Worm (Caenorhabditis elegans): ENCODE results near the gene W09H1.1.
A peak's percentile ranks its signal among the peaks of the same experiment; 100 is the strongest.

The W09H1.1 gene

DNA sequence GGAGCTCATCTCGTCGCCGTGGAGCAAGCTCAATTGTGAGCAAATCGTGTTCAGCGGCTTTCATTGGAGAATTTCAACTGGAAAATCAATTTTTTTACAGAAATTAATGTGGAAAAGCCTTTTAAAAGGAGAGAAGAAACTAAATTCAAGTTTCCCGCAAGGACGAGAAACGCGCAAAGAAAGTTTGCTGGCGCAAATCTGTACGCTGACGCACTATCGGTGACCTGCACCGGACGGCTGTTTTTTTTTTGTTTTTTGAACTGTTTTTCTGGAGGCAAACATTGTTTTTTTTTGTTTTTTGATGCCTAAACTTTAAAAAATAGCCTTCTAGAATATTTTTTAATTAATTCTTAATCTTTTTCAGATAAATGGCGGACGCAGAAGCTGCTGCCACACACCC is 24.4 kb downstream of the W09H1.1 start, which contains the start of the genes hpr-17 and F32A11.1 (continued):
- TF ChIP-seq xbp-1 (tag; optimal IDR thresholded peaks at IDR 0.05) (peak; percentile 84), hpl-2 (GFP tag; optimal IDR thresholded peaks at IDR 0.05) (no peak), nhr-28 (tag; optimal IDR thresholded peaks at IDR 0.05) (no peak), nhr-237 (tag; optimal IDR thresholded peaks at IDR 0.05) (no peak), lin-13 (GFP tag; optimal IDR thresholded peaks at IDR 0.05) (peak; percentile 85), dpl-1 (GFP tag; optimal IDR thresholded peaks at IDR 0.05) (peak; percentile 99), vab-15 (tag; optimal IDR thresholded peaks at IDR 0.05) (no peak), alr-1 (tag; optimal IDR thresholded peaks at IDR 0.05; ENCODE audit: borderline replicate concordance) (no peak), egl-13 (tag; optimal IDR thresholded peaks at IDR 0.05) (peak; percentile 49), nhr-77 (tag; optimal IDR thresholded peaks at IDR 0.05) (peak; percentile 67), ets-5 (GFP tag; IDR thresholded peaks at IDR 0.05) (no peak), skn-1 (tag; optimal IDR thresholded peaks at IDR 0.05) (peak; percentile 91), snpc-4 (tag; optimal IDR thresholded peaks at IDR 0.05) (peak; percentile 90), nhr-71 (tag; optimal IDR thresholded peaks at IDR 0.05) (peak; percentile 92), sox-4 (tag; optimal IDR thresholded peaks at IDR 0.05) (peak; percentile 33), elt-3 (tag; optimal IDR thresholded peaks at IDR 0.05) (peak in 2 of 6 experiments; percentile 76 to 85), snu-23 (GFP tag; optimal IDR thresholded peaks at IDR 0.05) (peak; percentile 92), sptf-1 (tag; optimal IDR thresholded peaks at IDR 0.05) (no peak), C16A3.4 (tag; optimal IDR thresholded peaks at IDR 0.05) (peak; percentile 86), tbx-2 (tag; optimal IDR thresholded peaks at IDR 0.05) (peak; percentile 88), fkh-8 (tag; optimal IDR thresholded peaks at IDR 0.05) (peak; percentile 78), ztf-4 (tag; optimal IDR thresholded peaks at IDR 0.05) (peak; percentile 22), grh-1 (GFP tag; IDR thresholded peaks at IDR 0.05) (peak; percentile 90), lir-3 (tag; optimal IDR thresholded peaks at IDR 0.05; ENCODE audit: poor library complexity) (peak; percentile 77), elt-2 (tag; optimal IDR thresholded peaks at IDR 0.05) (peak; percentile 64), irx-1 (tag; optimal IDR thresholded peaks at IDR 0.05) (peak; percentile 89), rnt-1 (tag; optimal IDR thresholded peaks at IDR 0.05) (peak; percentile 96), unc-62 (GFP tag; optimal IDR thresholded peaks at IDR 0.05) (no peak), unc-130 (tag; optimal IDR thresholded peaks at IDR 0.05) (peak; percentile 78), C04F5.9 (tag; optimal IDR thresholded peaks at IDR 0.05) (peak; percentile 69), dsc-1 (tag; optimal IDR thresholded peaks at IDR 0.05) (peak; percentile 87), efl-3 (GFP tag; optimal IDR thresholded peaks at IDR 0.05) (no peak), pqm-1 (tag; optimal IDR thresholded peaks at IDR 0.05) (no peak), lin-15B (tag; optimal IDR thresholded peaks at IDR 0.05) (peak; percentile 90), aha-1 (tag; optimal IDR thresholded peaks at IDR 0.05) (peak; percentile 27), lin-35 (GFP tag; optimal IDR thresholded peaks at IDR 0.05) (peak; percentile 99), nhr-90 (tag; optimal IDR thresholded peaks at IDR 0.05; ENCODE audit: poor library complexity) (peak; percentile 88), mab-9 (GFP tag; IDR thresholded peaks at IDR 0.05) (peak; percentile 76), nhr-19 (GFP tag; conservative IDR thresholded peaks at IDR 0.05) (peak; percentile 92), pag-3 (tag; optimal IDR thresholded peaks at IDR 0.05; ENCODE audit: borderline replicate concordance, insufficient read depth) (no peak), zip-4 (GFP tag; optimal IDR thresholded peaks at IDR 0.05) (peak; percentile 61), nhr-11 (tag; optimal IDR thresholded peaks at IDR 0.05) (peak; percentile 74), aly-2 (tag; optimal IDR thresholded peaks at IDR 0.05) (peak; percentile 79), fkh-4 (tag; optimal IDR thresholded peaks at IDR 0.05; ENCODE audit: borderline replicate concordance) (no peak), lsy-2 (tag; optimal IDR thresholded peaks at IDR 0.05) (peak; percentile 92 to 93), unc-86 (tag; optimal IDR thresholded peaks at IDR 0.05) (peak; percentile 85), swsn-7 (tag; optimal IDR thresholded peaks at IDR 0.05) (peak; percentile 84), tlp-1 (tag; optimal IDR thresholded peaks at IDR 0.05) (no peak), ces-1 (GFP tag; optimal IDR thresholded peaks at IDR 0.05) (no peak), unc-98 (GFP tag; IDR thresholded peaks at IDR 0.05) (peak; percentile 75), Y116A8C.19 (tag; optimal IDR thresholded peaks at IDR 0.05; ENCODE audit: borderline replicate concordance) (no peak), lin-14 (GFP tag; optimal IDR thresholded peaks at IDR 0.05) (peak; percentile 83)
